Worm (Caenorhabditis elegans) whole organism, L1 larva: Measurements from ENCODE around the gene vamp-7.

Experiments used
- aly-2 ChIP-seq: fragments of 150-350 bp; optimal IDR thresholded peaks from 2 replicates; lab custom pipeline; 2014; ENCODE audit warnings: missing biosample characterization, missing genetic modification characterization
- ama-1 ChIP-seq: fragments of 150-350 bp; optimal IDR thresholded peaks from 2 replicates; lab custom pipeline; 2014
- ces-1 ChIP-seq: fragments of 150-350 bp; optimal IDR thresholded peaks from 2 replicates; lab custom pipeline; 2014; ENCODE audit warnings: missing biosample characterization, missing genetic modification reagents, missing genetic modification characterization
- irx-1 ChIP-seq: sonication (generic microtip); optimal IDR thresholded peaks from 2 replicates; lab custom pipeline; 2016; ENCODE audit warnings: missing genetic modification characterization, missing compliant biosample characterization
- isw-1 ChIP-seq: fragments of 200-800 bp; sonication (Bioruptor generic); IDR thresholded peaks from 2 replicates; pipeline ENCODE4 v1.3.6; 2022; ENCODE audit warnings: missing genetic modification characterization, missing compliant biosample characterization
- mep-1 ChIP-seq: fragments of 150-350 bp; optimal IDR thresholded peaks from 2 replicates; lab custom pipeline; 2014; ENCODE audit warnings: missing biosample characterization, missing genetic modification characterization
- nhr-11 ChIP-seq: fragments of 150-350 bp; optimal IDR thresholded peaks from 2 replicates; lab custom pipeline; 2014; ENCODE audit warnings: missing biosample characterization, missing genetic modification characterization
- unc-62 ChIP-seq: fragments of 150-350 bp; optimal IDR thresholded peaks from 2 replicates; lab custom pipeline; 2014; ENCODE audit warnings: missing biosample characterization, missing genetic modification reagents, missing genetic modification characterization
- xbp-1 ChIP-seq: sonication (generic microtip); optimal IDR thresholded peaks from 2 replicates; lab custom pipeline; 2016; ENCODE audit warnings: missing genetic modification characterization, missing compliant biosample characterization
- zag-1 ChIP-seq: fragments of 150-350 bp; optimal IDR thresholded peaks from 2 replicates; lab custom pipeline; 2014; ENCODE audit warnings: missing biosample characterization, missing genetic modification characterization

- TF ChIP-seq aly-2 (tag; lab: Kevin White, UChicago) = peak; percentile 45
- no peak for TF ChIP-seq ces-1 (GFP tag; lab: Kevin White, UChicago)
- peak; percentile 51 for TF ChIP-seq nhr-11 (tag; lab: Kevin White, UChicago)
- TF ChIP-seq irx-1 (tag; lab: Kevin White, UChicago) = peak; percentile 73
- TF ChIP-seq xbp-1 (tag; lab: Kevin White, UChicago) = peak; percentile 79
- TF ChIP-seq mep-1 = peak; percentile 96
- TF ChIP-seq isw-1 (GFP tag; lab: Robert Waterston, UW) = peak; percentile 81
- no peak for TF ChIP-seq unc-62
- TF ChIP-seq zag-1 = no peak
- no peak for TF ChIP-seq ama-1 (lab: Kevin White, UChicago)
Measured at ce11 chrIV:2640950-2641349, 33.1 kb downstream of the vamp-7 start, which contains the start of the genes mdf-2 and nduv-3.
